Worm (Caenorhabditis elegans) whole organism, L3 larva: ENCODE results near the gene inso-1.

Experiments used
- R02D3.7 ChIP-seq: fragments of 150-350 bp; optimal IDR thresholded peaks from 2 replicates; lab custom pipeline; 2014; ENCODE audit warnings: missing biosample characterization, missing genetic modification characterization
- ceh-16 ChIP-seq: sonication (generic microtip); optimal IDR thresholded peaks from 2 replicates; lab custom pipeline; 2017; ENCODE audit warnings: missing biosample characterization, missing genetic modification characterization
- ceh-28 ChIP-seq: fragments of 150-350 bp; optimal IDR thresholded peaks from 2 replicates; lab custom pipeline; 2014; ENCODE audit warnings: missing biosample characterization, missing genetic modification reagents, missing genetic modification characterization
- ceh-82 ChIP-seq: fragments of 150-350 bp; optimal IDR thresholded peaks from 2 replicates; lab custom pipeline; 2014; ENCODE audit warnings: missing biosample characterization, missing genetic modification characterization
- ceh-9 ChIP-seq: sonication (generic microtip); optimal IDR thresholded peaks from 2 replicates; lab custom pipeline; 2018; ENCODE audit warnings: missing biosample characterization, missing genetic modification characterization
- daf-12 ChIP-seq: fragments of 150-350 bp; optimal IDR thresholded peaks from 2 replicates; lab custom pipeline; 2014; ENCODE audit warnings: missing biosample characterization, missing genetic modification reagents, missing genetic modification characterization
- egl-27 ChIP-seq: sonication (generic microtip); optimal IDR thresholded peaks from 4 replicates; lab custom pipeline; 2017; ENCODE audit warnings: missing biosample characterization, missing genetic modification reagents, missing genetic modification characterization
- egl-5 ChIP-seq: fragments of 150-350 bp; optimal IDR thresholded peaks from 2 replicates; lab custom pipeline; 2017; ENCODE audit warnings: missing biosample characterization, missing genetic modification reagents, missing genetic modification characterization, inconsistent platforms
- elt-1 ChIP-seq: fragments of 150-350 bp; optimal IDR thresholded peaks from 2 replicates; lab custom pipeline; 2014; ENCODE audit warnings: missing biosample characterization, missing genetic modification characterization
- elt-2 ChIP-seq: sonication (generic microtip); optimal IDR thresholded peaks from 2 replicates; lab custom pipeline; 2016; ENCODE audit warnings: missing genetic modification reagents, mild to moderate bottlenecking, missing genetic modification characterization, missing compliant biosample characterization
- elt-3 ChIP-seq, 3 experiments: fragments of 150-350 bp in 1 of 3; sonication (generic microtip) in 2 of 3; optimal IDR thresholded peaks; 2 replicates in 2 of 3; 4 replicates in 1 of 3; lab custom pipeline; 2014 to 2017; ENCODE audit warnings: missing biosample characterization in 3 of 3, missing genetic modification characterization in 3 of 3
- eor-1 ChIP-seq, 2 experiments: fragments of 150-350 bp; optimal IDR thresholded peaks; 2 replicates each; lab custom pipeline; 2014 to 2018; ENCODE audit warnings: missing biosample characterization in 2 of 2, missing genetic modification characterization in 2 of 2
- fkh-2 ChIP-seq: fragments of 150-350 bp; optimal IDR thresholded peaks from 2 replicates; lab custom pipeline; 2014; ENCODE audit warnings: missing biosample characterization, missing genetic modification reagents, missing genetic modification characterization
- hmg-11 ChIP-seq: sonication (generic microtip); optimal IDR thresholded peaks from 2 replicates; lab custom pipeline; 2016; ENCODE audit warnings: missing genetic modification characterization, missing compliant biosample characterization
- jun-1 ChIP-seq: fragments of 150-350 bp; optimal IDR thresholded peaks from 2 replicates; lab custom pipeline; 2014; ENCODE audit warnings: missing biosample characterization, missing genetic modification reagents, missing genetic modification characterization
- lin-39 ChIP-seq: fragments of 150-350 bp; optimal IDR thresholded peaks from 2 replicates; lab custom pipeline; 2018; ENCODE audit warnings: missing biosample characterization, missing genetic modification reagents, missing genetic modification characterization
- lsy-12 ChIP-seq: sonication (generic microtip); optimal IDR thresholded peaks from 2 replicates; lab custom pipeline; 2016; ENCODE audit warnings: mild to moderate bottlenecking, missing genetic modification characterization, missing compliant biosample characterization
- mdl-1 ChIP-seq: fragments of 150-350 bp; optimal IDR thresholded peaks from 2 replicates; lab custom pipeline; 2014; ENCODE audit warnings: missing biosample characterization, missing genetic modification characterization
- mml-1 ChIP-seq: fragments of 150-350 bp; sonication (generic microtip); optimal IDR thresholded peaks from 3 replicates; lab custom pipeline; 2014; ENCODE audit warnings: missing biosample characterization, missing genetic modification characterization
- nfya-1 ChIP-seq: sonication (generic microtip); optimal IDR thresholded peaks from 2 replicates; lab custom pipeline; 2017; ENCODE audit warnings: missing genetic modification characterization, mild to moderate bottlenecking, missing compliant biosample characterization, antibody characterized with exemption, moderate library complexity; ENCODE audit not compliant: insufficient read depth
- nhr-11 ChIP-seq: fragments of 150-350 bp; optimal IDR thresholded peaks from 2 replicates; lab custom pipeline; 2014; ENCODE audit warnings: missing biosample characterization, missing genetic modification characterization
- nhr-12 ChIP-seq: fragments of 150-350 bp; optimal IDR thresholded peaks from 2 replicates; lab custom pipeline; 2014; ENCODE audit warnings: missing biosample characterization, missing genetic modification characterization
- nhr-23 ChIP-seq: fragments of 150-350 bp; optimal IDR thresholded peaks from 2 replicates; lab custom pipeline; 2014; ENCODE audit warnings: missing biosample characterization, missing genetic modification reagents, missing genetic modification characterization
- nhr-237 ChIP-seq: fragments of 150-350 bp; optimal IDR thresholded peaks from 2 replicates; lab custom pipeline; 2014; ENCODE audit warnings: missing biosample characterization, missing genetic modification characterization
- nhr-25 ChIP-seq: sonication (generic microtip); optimal IDR thresholded peaks from 2 replicates; lab custom pipeline; 2017; ENCODE audit warnings: missing biosample characterization, missing genetic modification characterization
- nhr-28 ChIP-seq: fragments of 150-350 bp; optimal IDR thresholded peaks from 2 replicates; lab custom pipeline; 2014; ENCODE audit warnings: missing biosample characterization, missing genetic modification characterization
- nhr-43 ChIP-seq: sonication (generic microtip); optimal IDR thresholded peaks from 2 replicates; lab custom pipeline; 2016; ENCODE audit warnings: mild to moderate bottlenecking, missing genetic modification characterization, missing compliant biosample characterization; ENCODE audit not compliant: poor library complexity, severe bottlenecking
- nhr-67 ChIP-seq: fragments of 150-350 bp; optimal IDR thresholded peaks from 2 replicates; lab custom pipeline; 2014; ENCODE audit warnings: missing biosample characterization, missing genetic modification characterization
- nhr-76 ChIP-seq: fragments of 150-350 bp; sonication (generic microtip); optimal IDR thresholded peaks from 5 replicates; lab custom pipeline; 2014; ENCODE audit warnings: missing biosample characterization, missing genetic modification characterization
- nhr-77 ChIP-seq: fragments of 150-350 bp; optimal IDR thresholded peaks from 2 replicates; lab custom pipeline; 2014; ENCODE audit warnings: missing biosample characterization, missing genetic modification characterization
- pha-4 ChIP-seq: fragments of 150-350 bp; optimal IDR thresholded peaks from 2 replicates; lab custom pipeline; 2014; ENCODE audit warnings: missing biosample characterization, missing genetic modification reagents, missing genetic modification characterization
- pqm-1 ChIP-seq: fragments of 150-350 bp; optimal IDR thresholded peaks from 2 replicates; lab custom pipeline; 2017; ENCODE audit warnings: missing biosample characterization, missing genetic modification characterization, inconsistent platforms
- sea-2 ChIP-seq: fragments of 150-350 bp; sonication (generic microtip); optimal IDR thresholded peaks from 4 replicates; lab custom pipeline; 2014; ENCODE audit warnings: missing biosample characterization, missing genetic modification reagents, missing genetic modification characterization
- snpc-4 ChIP-seq: fragments of 150-350 bp; optimal IDR thresholded peaks from 2 replicates; lab custom pipeline; 2014; ENCODE audit warnings: missing biosample characterization, missing genetic modification characterization
- tbx-2 ChIP-seq: sonication (generic microtip); optimal IDR thresholded peaks from 2 replicates; lab custom pipeline; 2016; ENCODE audit warnings: mild to moderate bottlenecking, missing genetic modification characterization, missing compliant biosample characterization
- unc-39 ChIP-seq: sonication (generic microtip); optimal IDR thresholded peaks from 4 replicates; lab custom pipeline; 2017; ENCODE audit warnings: missing biosample characterization, missing genetic modification characterization
- unc-62 ChIP-seq: fragments of 150-350 bp; sonication (generic microtip); optimal IDR thresholded peaks from 4 replicates; lab custom pipeline; 2014; ENCODE audit warnings: missing biosample characterization, missing genetic modification reagents, missing genetic modification characterization
- zag-1 ChIP-seq: fragments of 150-350 bp; optimal IDR thresholded peaks from 2 replicates; lab custom pipeline; 2014; ENCODE audit warnings: missing biosample characterization, missing genetic modification characterization
- ztf-11 ChIP-seq: fragments of 150-350 bp; optimal IDR thresholded peaks from 2 replicates; lab custom pipeline; 2014; ENCODE audit warnings: missing biosample characterization, missing genetic modification characterization
- ztf-4 ChIP-seq: fragments of 150-350 bp; optimal IDR thresholded peaks from 2 replicates; lab custom pipeline; 2014; ENCODE audit warnings: missing biosample characterization, missing genetic modification characterization

The inso-1 gene

DNA sequence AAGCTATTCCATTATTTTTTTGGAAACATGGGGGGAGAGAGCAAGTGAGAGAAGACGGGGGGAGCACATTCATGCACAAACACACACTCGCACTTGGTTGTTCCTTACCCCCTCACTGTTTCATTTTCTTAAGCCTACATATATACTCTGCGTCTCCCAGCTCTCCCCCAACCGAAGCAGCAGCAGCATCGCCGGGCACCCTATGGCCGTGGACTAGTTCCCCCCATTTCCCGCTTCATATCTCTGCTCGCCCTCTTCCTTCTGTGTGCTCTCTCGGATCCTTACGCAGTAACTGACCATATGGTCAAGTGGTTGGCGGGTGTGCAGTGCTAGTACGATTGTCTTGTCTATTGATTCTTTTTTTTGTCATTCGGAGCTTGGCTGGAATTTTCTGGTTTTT is 2.3 kb downstream of the inso-1 start (continued):
- TF ChIP-seq ztf-11 (tag; lab: Kevin White, UChicago) (no peak), mml-1 (no peak), pha-4 (tag; lab: Kevin White, UChicago) (peak; percentile 88), elt-3 (tag; optimal IDR thresholded peaks at IDR 0.05; lab: Kevin White, UChicago) (no peak), hmg-11 (peak; percentile 99), pqm-1 (tag; lab: Kevin White, UChicago) (peak; percentile 67), ztf-4 (no peak), egl-27 (tag; lab: Kevin White, UChicago) (peak; percentile 67), unc-62 (GFP tag; lab: Kevin White, UChicago) (no peak), nhr-25 (tag; lab: Kevin White, UChicago) (no peak), lsy-12 (tag; lab: Kevin White, UChicago) (no peak), lin-39 (peak; percentile 82), daf-12 (tag; lab: Kevin White, UChicago) (no peak), nhr-67 (no peak), nhr-11 (tag; lab: Kevin White, UChicago) (no peak), nhr-28 (tag; lab: Kevin White, UChicago) (no peak), jun-1 (tag; lab: Kevin White, UChicago) (peak; percentile 63), snpc-4 (tag; lab: Kevin White, UChicago) (peak; percentile 47), sea-2 (no peak), nhr-77 (tag; lab: Kevin White, UChicago) (no peak), ceh-28 (tag; lab: Kevin White, UChicago) (peak; percentile 33), nhr-237 (tag; lab: Kevin White, UChicago) (no peak)
- TF ChIP-seq, all 47 proteins: peak for 17

DNA sequence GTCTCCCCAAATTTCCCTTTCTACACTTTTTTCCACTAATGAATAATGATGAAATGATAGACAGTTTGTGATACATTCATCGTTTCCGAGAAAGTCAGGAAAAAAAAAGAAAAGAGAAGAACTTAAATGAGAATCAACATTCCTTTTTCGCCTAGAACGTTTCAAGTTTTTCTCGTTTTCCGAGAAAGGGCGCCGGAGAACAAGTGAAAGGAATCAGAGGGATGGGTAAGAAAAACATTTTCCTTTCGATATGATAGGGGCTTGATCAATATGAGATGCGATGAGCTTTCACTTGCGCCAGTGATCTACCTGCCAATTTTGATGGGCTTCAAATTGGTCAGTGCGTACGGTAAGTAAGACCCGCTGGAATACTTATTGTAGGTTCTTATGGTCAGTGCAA is 9.5 kb downstream of the inso-1 start:
- TF ChIP-seq nhr-43 (tag; lab: Kevin White, UChicago) (peak; percentile 18), ztf-11 (tag; lab: Kevin White, UChicago) (no peak), nhr-23 (tag; lab: Kevin White, UChicago) (no peak), lsy-12 (tag; lab: Kevin White, UChicago) (no peak)

DNA sequence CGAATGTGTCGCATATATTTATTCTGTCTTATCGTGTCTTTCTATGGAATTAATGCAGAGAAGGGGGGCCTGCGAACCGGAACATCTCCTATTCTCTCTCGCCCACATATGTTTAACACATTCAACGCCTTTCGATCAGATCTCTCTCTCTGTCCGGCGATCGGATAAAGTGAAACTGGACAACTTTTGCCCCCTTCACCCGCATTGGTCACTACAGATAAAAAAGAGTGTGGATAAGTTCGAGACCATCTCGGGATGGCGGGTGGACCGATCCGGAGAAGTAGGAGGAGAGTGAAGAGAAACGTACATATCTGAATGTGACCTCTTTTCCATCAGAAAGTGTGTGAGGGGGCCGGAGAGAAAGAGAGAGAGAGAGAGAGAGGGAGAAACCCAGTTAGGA is 11.1 kb downstream of the inso-1 start, which contains the start of gene H42K12.3:
Gene H42K12.3, plus strand, starts transcription at position 308 of the 400 bp plus-strand sequence.
- TF ChIP-seq elt-3 (tag; optimal IDR thresholded peaks at IDR 0.05; lab: Kevin White, UChicago), result no peak
- TF ChIP-seq nhr-12, result no peak
- TF ChIP-seq pqm-1 (tag; lab: Kevin White, UChicago), result no peak
- no peak for TF ChIP-seq egl-5 (tag; lab: Kevin White, UChicago)
- TF ChIP-seq nhr-23 (tag; lab: Kevin White, UChicago), result peak; percentile 56
- no peak for TF ChIP-seq ceh-16 (tag; lab: Kevin White, UChicago)
- TF ChIP-seq nhr-43 (tag; lab: Kevin White, UChicago), result peak; percentile 39
- TF ChIP-seq elt-2 (tag; lab: Kevin White, UChicago), result no peak
- TF ChIP-seq daf-12 (tag; lab: Kevin White, UChicago), result no peak
- TF ChIP-seq nhr-237 (tag; lab: Kevin White, UChicago), result no peak
- no peak for TF ChIP-seq ceh-28 (tag; lab: Kevin White, UChicago)
- TF ChIP-seq hmg-11, result no peak
- TF ChIP-seq, all 47 proteins: peak for 2

DNA sequence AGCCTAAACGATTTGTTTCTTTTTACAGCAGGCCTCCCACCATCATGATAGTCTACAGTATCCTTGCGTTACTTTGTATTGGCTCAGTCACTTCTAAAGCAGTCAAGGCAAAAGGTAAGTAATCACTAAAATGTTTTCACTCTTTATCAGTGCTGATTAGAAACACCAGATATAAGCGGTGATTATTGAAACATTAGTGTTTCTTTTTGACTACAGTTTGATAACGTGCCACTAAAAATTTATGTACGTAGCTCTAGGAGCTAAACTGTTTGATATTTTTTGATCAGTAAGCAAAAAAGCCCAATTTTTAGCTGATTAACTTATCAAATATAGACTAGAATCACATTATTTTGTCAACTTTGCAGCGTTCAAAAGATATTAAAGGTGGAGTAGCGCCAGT is 11.6 kb downstream of the inso-1 start:
- peak; percentile 24 for TF ChIP-seq elt-2 (tag; lab: Kevin White, UChicago)
- TF ChIP-seq nhr-11 (tag; lab: Kevin White, UChicago), result no peak
- no peak for TF ChIP-seq nhr-28 (tag; lab: Kevin White, UChicago)
- TF ChIP-seq pqm-1 (tag; lab: Kevin White, UChicago), result peak; percentile 13

DNA sequence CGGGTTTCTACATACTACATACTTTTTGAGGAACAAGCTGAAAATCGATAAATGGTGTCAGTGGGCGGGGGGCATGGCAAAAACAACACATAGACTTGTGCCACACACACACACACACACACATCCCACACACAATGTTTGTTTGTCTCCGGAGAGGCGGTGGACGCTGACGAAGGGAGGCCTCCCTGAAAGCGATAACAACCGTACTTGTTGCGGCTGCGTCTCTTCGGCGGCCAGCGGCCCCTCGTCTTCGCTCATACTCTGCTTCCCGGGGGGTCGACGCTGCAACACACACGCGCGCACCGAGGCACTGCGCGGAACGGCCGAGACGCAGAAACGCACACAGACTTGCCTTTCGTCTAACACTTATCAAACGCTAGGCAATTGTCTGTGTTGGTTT is 19.8 kb downstream of the inso-1 start:
- TF ChIP-seq ceh-28 (tag; lab: Kevin White, UChicago), result peak; percentile 66
- TF ChIP-seq elt-3 (tag; optimal IDR thresholded peaks at IDR 0.05; lab: Kevin White, UChicago), result no peak
- TF ChIP-seq nhr-28 (tag; lab: Kevin White, UChicago), result no peak
- TF ChIP-seq ceh-16 (tag; lab: Kevin White, UChicago), result no peak
- peak; percentile 38 for TF ChIP-seq nhr-23 (tag; lab: Kevin White, UChicago)
- peak; percentile 70 for TF ChIP-seq pha-4 (tag; lab: Kevin White, UChicago)
- TF ChIP-seq snpc-4 (tag; lab: Kevin White, UChicago), result peak; percentile 27
- TF ChIP-seq ztf-11 (tag; lab: Kevin White, UChicago), result no peak
- peak; percentile 59 for TF ChIP-seq nfya-1
- no peak for TF ChIP-seq nhr-12
- peak; percentile 19 for TF ChIP-seq lsy-12 (tag; lab: Kevin White, UChicago)
- TF ChIP-seq nhr-77 (tag; lab: Kevin White, UChicago), result no peak
- peak; percentile 16 for TF ChIP-seq tbx-2 (tag; lab: Kevin White, UChicago)
- TF ChIP-seq mdl-1, result peak; percentile 58
- TF ChIP-seq nhr-25 (tag; lab: Kevin White, UChicago), result no peak
- TF ChIP-seq eor-1 (tag; optimal IDR thresholded peaks at IDR 0.05; lab: Kevin White, UChicago), result no peak
- no peak for TF ChIP-seq fkh-2 (tag; lab: Kevin White, UChicago)
- TF ChIP-seq ceh-9, result no peak
- no peak for TF ChIP-seq unc-39
- no peak for TF ChIP-seq nhr-237 (tag; lab: Kevin White, UChicago)
- TF ChIP-seq nhr-11 (tag; lab: Kevin White, UChicago), result no peak
- TF ChIP-seq sea-2, result no peak
- TF ChIP-seq R02D3.7 (tag; lab: Kevin White, UChicago), result no peak
- no peak for TF ChIP-seq zag-1 (tag; lab: Kevin White, UChicago)
- no peak for TF ChIP-seq nhr-76 (tag; lab: Kevin White, UChicago)
- TF ChIP-seq egl-5 (tag; lab: Kevin White, UChicago), result peak; percentile 76
- peak; percentile 30 for TF ChIP-seq pqm-1 (tag; lab: Kevin White, UChicago)
- TF ChIP-seq ztf-4, result no peak
- TF ChIP-seq ceh-82 (tag; lab: Kevin White, UChicago), result peak; percentile 1
- TF ChIP-seq elt-1 (tag; lab: Kevin White, UChicago), result no peak
